Worm (Caenorhabditis elegans) whole organism, L2 larva: ENCODE measurements around the gene hlh-34.

Source experiments
- C34F6.9 ChIP-seq: fragments of 150-350 bp; optimal IDR thresholded peaks from 2 replicates; lab custom pipeline; 2014; ENCODE audit warnings: missing biosample characterization, missing genetic modification characterization
- F13H6.1 ChIP-seq: sonication (generic microtip); optimal IDR thresholded peaks from 2 replicates; lab custom pipeline; 2016; ENCODE audit warnings: missing genetic modification characterization, missing compliant biosample characterization
- R02D3.7 ChIP-seq: fragments of 150-350 bp; optimal IDR thresholded peaks from 2 replicates; lab custom pipeline; 2014; ENCODE audit warnings: missing biosample characterization, missing genetic modification characterization
- Y55F3AM.14 ChIP-seq: fragments of 200-800 bp; sonication (Bioruptor generic); optimal IDR thresholded peaks from 2 replicates; lab custom pipeline; 2018; ENCODE audit warnings: mild to moderate bottlenecking, missing genetic modification characterization, missing compliant biosample characterization
- ZK546.5 ChIP-seq: sonication (generic microtip); optimal IDR thresholded peaks from 2 replicates; lab custom pipeline; 2017; ENCODE audit warnings: missing biosample characterization, missing genetic modification characterization
- aly-2 ChIP-seq: fragments of 150-350 bp; optimal IDR thresholded peaks from 2 replicates; lab custom pipeline; 2014; ENCODE audit warnings: missing biosample characterization, missing genetic modification characterization
- ama-1 ChIP-seq: fragments of 150-350 bp; optimal IDR thresholded peaks from 2 replicates; lab custom pipeline; 2018; ENCODE audit warnings: inconsistent platforms
- blmp-1 ChIP-seq: sonication (generic microtip); optimal IDR thresholded peaks from 2 replicates; lab custom pipeline; 2017; ENCODE audit warnings: missing genetic modification characterization, mild to moderate bottlenecking, missing compliant biosample characterization, antibody characterized with exemption, moderate library complexity; ENCODE audit not compliant: insufficient read depth
- ceh-16 ChIP-seq: fragments of 150-350 bp; optimal IDR thresholded peaks from 2 replicates; lab custom pipeline; 2014; ENCODE audit warnings: missing biosample characterization, missing genetic modification characterization
- ceh-82 ChIP-seq: fragments of 150-350 bp; optimal IDR thresholded peaks from 2 replicates; lab custom pipeline; 2014; ENCODE audit warnings: missing biosample characterization, missing genetic modification characterization
- crh-2 ChIP-seq: sonication (generic microtip); optimal IDR thresholded peaks from 2 replicates; lab custom pipeline; 2017; ENCODE audit warnings: missing biosample characterization, missing genetic modification characterization
- dmd-4 ChIP-seq: sonication (generic microtip); optimal IDR thresholded peaks from 2 replicates; lab custom pipeline; 2017; ENCODE audit warnings: missing biosample characterization, missing genetic modification characterization
- egl-27 ChIP-seq: sonication (generic microtip); optimal IDR thresholded peaks from 3 replicates; lab custom pipeline; 2017; ENCODE audit warnings: missing biosample characterization, missing genetic modification reagents, missing genetic modification characterization
- elt-1 ChIP-seq: fragments of 150-350 bp; optimal IDR thresholded peaks from 2 replicates; lab custom pipeline; 2014; ENCODE audit warnings: missing biosample characterization, missing genetic modification characterization
- elt-3 ChIP-seq: sonication (generic microtip); optimal IDR thresholded peaks from 2 replicates; lab custom pipeline; 2017; ENCODE audit warnings: missing biosample characterization, missing genetic modification characterization
- fos-1 ChIP-seq: fragments of 150-350 bp; optimal IDR thresholded peaks from 2 replicates; lab custom pipeline; 2014; ENCODE audit warnings: missing biosample characterization, missing genetic modification characterization
- gmeb-1 ChIP-seq: fragments of 150-350 bp; optimal IDR thresholded peaks from 2 replicates; lab custom pipeline; 2014; ENCODE audit warnings: missing biosample characterization, missing genetic modification characterization
- lin-11 ChIP-seq: fragments of 150-350 bp; sonication (generic microtip); optimal IDR thresholded peaks from 2 replicates; lab custom pipeline; 2014; ENCODE audit warnings: missing biosample characterization, missing genetic modification characterization, inconsistent platforms, mixed read lengths
- lin-13 ChIP-seq: fragments of 150-350 bp; optimal IDR thresholded peaks from 2 replicates; lab custom pipeline; 2014; ENCODE audit warnings: missing biosample characterization, missing genetic modification reagents, missing genetic modification characterization
- lin-39 ChIP-seq: fragments of 150-350 bp; optimal IDR thresholded peaks from 2 replicates; lab custom pipeline; 2014; ENCODE audit warnings: missing biosample characterization, missing genetic modification reagents, missing genetic modification characterization
- mab-5 ChIP-seq: fragments of 150-350 bp; optimal IDR thresholded peaks from 2 replicates; lab custom pipeline; 2014; ENCODE audit warnings: missing biosample characterization, missing genetic modification characterization
- mbf-1 ChIP-seq: sonication (generic microtip); optimal IDR thresholded peaks from 2 replicates; lab custom pipeline; 2017; ENCODE audit warnings: missing biosample characterization, missing genetic modification characterization
- mdl-1 ChIP-seq, 2 experiments: fragments of 150-350 bp in 1 of 2; sonication (generic microtip) in 1 of 2; optimal IDR thresholded peaks; 2 replicates each; lab custom pipeline; 2017; ENCODE audit warnings: missing biosample characterization in 2 of 2, missing genetic modification characterization in 2 of 2
- nhr-10 ChIP-seq: sonication (generic microtip); optimal IDR thresholded peaks from 2 replicates; lab custom pipeline; 2017; ENCODE audit warnings: missing biosample characterization, missing genetic modification characterization
- nhr-11 ChIP-seq: fragments of 150-350 bp; optimal IDR thresholded peaks from 2 replicates; lab custom pipeline; 2014; ENCODE audit warnings: missing biosample characterization, missing genetic modification characterization
- nhr-129 ChIP-seq: fragments of 150-350 bp; optimal IDR thresholded peaks from 2 replicates; lab custom pipeline; 2014; ENCODE audit warnings: missing biosample characterization, missing genetic modification characterization
- nhr-21 ChIP-seq: fragments of 150-350 bp; optimal IDR thresholded peaks from 2 replicates; lab custom pipeline; 2014; ENCODE audit warnings: missing biosample characterization, missing genetic modification characterization
- nhr-23 ChIP-seq: fragments of 150-350 bp; optimal IDR thresholded peaks from 2 replicates; lab custom pipeline; 2014; ENCODE audit warnings: missing biosample characterization, missing genetic modification reagents, missing genetic modification characterization
- nhr-237 ChIP-seq: fragments of 150-350 bp; optimal IDR thresholded peaks from 2 replicates; lab custom pipeline; 2014; ENCODE audit warnings: missing biosample characterization, missing genetic modification characterization
- nhr-6 ChIP-seq: fragments of 150-350 bp; optimal IDR thresholded peaks from 2 replicates; lab custom pipeline; 2014; ENCODE audit warnings: missing biosample characterization, missing genetic modification characterization
- nhr-77 ChIP-seq: fragments of 150-350 bp; optimal IDR thresholded peaks from 2 replicates; lab custom pipeline; 2014; ENCODE audit warnings: missing biosample characterization, missing genetic modification characterization
- peb-1 ChIP-seq: fragments of 150-350 bp; optimal IDR thresholded peaks from 2 replicates; lab custom pipeline; 2014; ENCODE audit warnings: missing biosample characterization, missing genetic modification characterization
- sem-4 ChIP-seq: fragments of 150-350 bp; optimal IDR thresholded peaks from 2 replicates; lab custom pipeline; 2014; ENCODE audit warnings: missing biosample characterization, missing genetic modification reagents, missing genetic modification characterization
- skn-1 ChIP-seq: sonication (generic microtip); optimal IDR thresholded peaks from 2 replicates; lab custom pipeline; 2017; ENCODE audit warnings: missing biosample characterization, missing genetic modification characterization
- sma-3 ChIP-seq: sonication (generic microtip); optimal IDR thresholded peaks from 2 replicates; lab custom pipeline; 2016; ENCODE audit warnings: missing genetic modification reagents, missing genetic modification characterization, missing compliant biosample characterization
- sma-9 ChIP-seq, 2 experiments: fragments of 150-350 bp in 1 of 2; sonication (generic microtip) in 1 of 2; optimal IDR thresholded peaks; 2 replicates each; lab custom pipeline; 2014 to 2016; ENCODE audit warnings: missing genetic modification characterization in 2 of 2, mild to moderate bottlenecking in 1 of 2, missing biosample characterization in 1 of 2, missing compliant biosample characterization in 1 of 2, missing genetic modification reagents in 1 of 2, moderate library complexity in 1 of 2
- snpc-4 ChIP-seq: fragments of 150-350 bp; optimal IDR thresholded peaks from 2 replicates; lab custom pipeline; 2014; ENCODE audit warnings: missing biosample characterization, missing genetic modification characterization
- unc-39 ChIP-seq: fragments of 150-350 bp; optimal IDR thresholded peaks from 2 replicates; lab custom pipeline; 2014; ENCODE audit warnings: missing biosample characterization, missing genetic modification characterization
- unc-55 ChIP-seq: fragments of 150-350 bp; sonication (generic microtip); optimal IDR thresholded peaks from 3 replicates; lab custom pipeline; 2014; ENCODE audit warnings: missing biosample characterization, missing genetic modification reagents, missing genetic modification characterization
- ztf-1 ChIP-seq: fragments of 200-800 bp; sonication (Bioruptor generic); conservative IDR thresholded peaks from 2 replicates; pipeline ENCODE4 v1.3.6; 2022; ENCODE audit warnings: missing genetic modification characterization, missing compliant biosample characterization
- ztf-11 ChIP-seq: sonication (generic microtip); optimal IDR thresholded peaks from 2 replicates; lab custom pipeline; 2017; ENCODE audit warnings: missing biosample characterization, missing genetic modification characterization
- ztf-4 ChIP-seq: fragments of 150-350 bp; optimal IDR thresholded peaks from 2 replicates; lab custom pipeline; 2014; ENCODE audit warnings: missing biosample characterization, missing genetic modification characterization

Gene hlh-34

ce11 chrV:13725574-13725973 is 18.4 kb upstream of the hlh-34 start, which contains the start of gene fbxa-181:
Gene fbxa-181 (plus strand): TSS chrV:13725874.
- no peak for TF ChIP-seq nhr-23
- no peak for TF ChIP-seq ama-1 (lab: Kevin White, UChicago)
- no peak for TF ChIP-seq sma-3
- no peak for TF ChIP-seq lin-11
- no peak for TF ChIP-seq blmp-1 (tag; lab: Kevin White, UChicago)
- TF ChIP-seq nhr-77 (tag; lab: Kevin White, UChicago): no peak
- TF ChIP-seq egl-27 (tag; lab: Kevin White, UChicago): no peak
- no peak for TF ChIP-seq nhr-129
- no peak for TF ChIP-seq aly-2 (tag; lab: Kevin White, UChicago)
- no peak for TF ChIP-seq Y55F3AM.14
- no peak for TF ChIP-seq skn-1
- no peak for TF ChIP-seq ceh-16 (tag; lab: Kevin White, UChicago)
- TF ChIP-seq nhr-11 (tag; lab: Kevin White, UChicago): no peak

ce11 chrV:13724781-13725180 is 17.6 kb upstream of the hlh-34 start, which contains the start of gene F35E12.2:
Gene F35E12.2 (minus strand): TSS chrV:13724881.
- TF ChIP-seq unc-55 (GFP tag; lab: Kevin White, UChicago) (no peak), gmeb-1 (tag; lab: Kevin White, UChicago) (no peak), ztf-1 (GFP tag; lab: Robert Waterston, UW) (no peak), ceh-82 (tag; lab: Kevin White, UChicago) (no peak), ama-1 (lab: Kevin White, UChicago) (no peak), nhr-21 (no peak), nhr-6 (tag; lab: Kevin White, UChicago) (no peak), lin-13 (GFP tag; lab: Kevin White, UChicago) (no peak), mdl-1 (tag; optimal IDR thresholded peaks at IDR 0.05; lab: Kevin White, UChicago) (no peak), R02D3.7 (no peak), nhr-129 (no peak), sem-4 (tag; lab: Kevin White, UChicago) (no peak), lin-11 (no peak), mbf-1 (tag; lab: Kevin White, UChicago) (no peak), aly-2 (tag; lab: Kevin White, UChicago) (no peak)

- TF ChIP-seq ZK546.5 (tag; lab: Kevin White, UChicago): no peak
- peak; percentile 34 for TF ChIP-seq gmeb-1 (tag; lab: Kevin White, UChicago)
- TF ChIP-seq fos-1 (tag; lab: Kevin White, UChicago): peak; percentile 88
- no peak for TF ChIP-seq sem-4 (tag; lab: Kevin White, UChicago)
- TF ChIP-seq sma-9 (GFP tag; optimal IDR thresholded peaks at IDR 0.05; lab: Kevin White, UChicago): peak; percentile 56
- no peak for TF ChIP-seq sma-9 (tag; optimal IDR thresholded peaks at IDR 0.05; lab: Kevin White, UChicago)
- no peak for TF ChIP-seq lin-39
- TF ChIP-seq nhr-77 (tag; lab: Kevin White, UChicago): no peak
- TF ChIP-seq nhr-21: no peak
- no peak for TF ChIP-seq ceh-82 (tag; lab: Kevin White, UChicago)
- no peak for TF ChIP-seq skn-1
Observed at ce11 chrV:13716531-13716930, 9.3 kb upstream of the hlh-34 start, which contains the start of gene T01D3.6. Gene T01D3.6 (plus strand): TSS chrV:13716824.

ce11 chrV:13715223-13715686 is 8.1 kb upstream of the hlh-34 start, which contains the start of gene zipt-9:
Gene zipt-9 (minus strand): TSS chrV:13715273.
- TF ChIP-seq peb-1 (tag; lab: Kevin White, UChicago): no peak
- no peak for TF ChIP-seq unc-39
- peak; percentile 89 for TF ChIP-seq crh-2
- no peak for TF ChIP-seq R02D3.7
- TF ChIP-seq lin-11: peak; percentile 57
- TF ChIP-seq aly-2 (tag; lab: Kevin White, UChicago): no peak
- TF ChIP-seq mdl-1 (tag; optimal IDR thresholded peaks at IDR 0.05; lab: Kevin White, UChicago): no peak
- no peak for TF ChIP-seq skn-1
- peak; percentile 94 for TF ChIP-seq sma-3
- peak; percentile 92 for TF ChIP-seq C34F6.9 (tag; lab: Kevin White, UChicago)
- TF ChIP-seq sma-9 (GFP tag; optimal IDR thresholded peaks at IDR 0.05; lab: Kevin White, UChicago): peak; percentile 84
- TF ChIP-seq sma-9 (tag; optimal IDR thresholded peaks at IDR 0.05; lab: Kevin White, UChicago): no peak
- peak; percentile 73 for TF ChIP-seq gmeb-1 (tag; lab: Kevin White, UChicago)
- TF ChIP-seq blmp-1 (tag; lab: Kevin White, UChicago): peak; percentile 64
- TF ChIP-seq ama-1 (lab: Kevin White, UChicago): no peak
- no peak for TF ChIP-seq lin-39
- TF ChIP-seq ztf-11 (tag; lab: Kevin White, UChicago): no peak
- no peak for TF ChIP-seq ztf-1 (GFP tag; lab: Robert Waterston, UW)
- peak; percentile 77 for TF ChIP-seq nhr-129
- TF ChIP-seq snpc-4 (tag; lab: Kevin White, UChicago): peak; percentile 10
- TF ChIP-seq nhr-21: peak; percentile 65
- no peak for TF ChIP-seq elt-3 (tag; lab: Kevin White, UChicago)
- TF ChIP-seq fos-1 (tag; lab: Kevin White, UChicago): peak; percentile 70
- peak; percentile 20 for TF ChIP-seq Y55F3AM.14
- TF ChIP-seq nhr-23: no peak
- TF ChIP-seq nhr-10: no peak
- TF ChIP-seq ZK546.5 (tag; lab: Kevin White, UChicago): no peak
- no peak for TF ChIP-seq dmd-4
- TF ChIP-seq nhr-237 (tag; lab: Kevin White, UChicago): no peak
- TF ChIP-seq mab-5: no peak
- TF ChIP-seq nhr-6 (tag; lab: Kevin White, UChicago): no peak
- TF ChIP-seq mbf-1 (tag; lab: Kevin White, UChicago): no peak
- TF ChIP-seq F13H6.1: peak; percentile 73
- no peak for TF ChIP-seq nhr-77 (tag; lab: Kevin White, UChicago)
- TF ChIP-seq nhr-11 (tag; lab: Kevin White, UChicago): no peak
- TF ChIP-seq ztf-4 (tag; lab: Kevin White, UChicago): no peak
- TF ChIP-seq lin-13 (GFP tag; lab: Kevin White, UChicago): no peak
- TF ChIP-seq elt-1 (tag; lab: Kevin White, UChicago): no peak
